Fruit fly (Drosophila melanogaster): ENCODE data around the gene Hexim.
A peak's percentile ranks its signal among the peaks of the same experiment; 100 is the strongest.

The Hexim gene

DNA sequence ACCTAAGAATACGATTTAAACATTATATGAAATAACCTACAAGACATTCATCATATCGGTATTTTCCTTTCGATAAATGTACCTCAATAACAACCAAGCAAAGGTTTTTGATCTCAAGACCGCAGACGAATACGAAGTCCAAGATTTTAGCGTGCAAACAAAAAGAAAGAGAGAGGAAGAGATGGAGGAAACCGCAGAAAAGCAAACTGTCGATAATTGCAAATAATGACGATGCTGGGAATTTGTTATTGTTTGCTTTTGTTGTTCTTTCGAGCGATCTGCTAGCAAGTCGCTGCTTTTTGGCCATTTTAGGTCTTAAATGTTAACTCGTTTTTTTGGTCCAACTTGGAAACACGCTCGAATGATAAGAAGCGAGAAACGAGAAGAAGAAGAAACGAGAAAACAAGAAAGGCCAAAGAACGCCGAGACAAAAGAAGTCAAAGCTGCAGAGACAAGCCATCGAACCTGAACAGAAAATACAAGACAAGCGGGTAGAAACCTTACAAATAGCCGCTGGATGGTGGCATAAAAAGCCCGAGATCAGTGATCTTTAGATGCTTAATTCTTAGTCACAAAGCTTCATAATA, 8.1 kb upstream of the Hexim start:
- TF ChIP-seq EcR (GFP tag; optimal IDR thresholded peaks at IDR 0.05) (peak in 1 of 2 experiments; percentile 61), pan (optimal IDR thresholded peaks at IDR 0.05) (no peak)

DNA sequence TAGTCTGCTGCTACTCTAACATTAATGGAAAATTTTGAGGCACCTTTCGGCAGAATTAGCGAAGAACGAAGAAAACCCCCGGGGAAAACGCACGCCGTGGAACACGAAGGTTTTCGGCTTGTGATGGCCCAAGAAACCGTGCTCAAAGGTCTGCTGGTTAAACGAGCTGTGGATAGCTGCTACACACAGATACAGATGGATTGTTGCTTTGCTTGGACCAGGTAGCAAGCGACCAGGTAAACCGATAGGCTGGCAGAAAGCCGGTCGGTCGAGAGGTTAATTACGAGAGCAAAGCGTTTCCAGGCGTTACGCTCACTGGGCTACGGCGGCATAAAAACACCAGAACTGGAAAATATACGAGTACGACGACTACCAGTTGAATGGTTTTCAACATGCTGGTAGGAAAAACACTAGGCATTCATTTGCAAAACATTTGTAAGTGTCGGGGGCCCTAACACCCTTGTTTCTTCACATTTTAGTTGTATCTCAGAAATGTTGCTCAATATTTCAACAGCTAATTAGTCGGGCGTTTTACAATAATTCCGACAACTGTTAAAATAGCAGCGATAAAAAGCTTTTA, 6.8 kb upstream of the Hexim start:
- TF ChIP-seq EcR (GFP tag; optimal IDR thresholded peaks at IDR 0.05) (no peak), psq (optimal IDR thresholded peaks at IDR 0.05) (no peak), CG8478 (optimal IDR thresholded peaks at IDR 0.05) (no peak), pan (optimal IDR thresholded peaks at IDR 0.05) (no peak), usp (GFP tag; optimal IDR thresholded peaks at IDR 0.05) (no peak), Dll (optimal IDR thresholded peaks at IDR 0.05) (no peak)

DNA sequence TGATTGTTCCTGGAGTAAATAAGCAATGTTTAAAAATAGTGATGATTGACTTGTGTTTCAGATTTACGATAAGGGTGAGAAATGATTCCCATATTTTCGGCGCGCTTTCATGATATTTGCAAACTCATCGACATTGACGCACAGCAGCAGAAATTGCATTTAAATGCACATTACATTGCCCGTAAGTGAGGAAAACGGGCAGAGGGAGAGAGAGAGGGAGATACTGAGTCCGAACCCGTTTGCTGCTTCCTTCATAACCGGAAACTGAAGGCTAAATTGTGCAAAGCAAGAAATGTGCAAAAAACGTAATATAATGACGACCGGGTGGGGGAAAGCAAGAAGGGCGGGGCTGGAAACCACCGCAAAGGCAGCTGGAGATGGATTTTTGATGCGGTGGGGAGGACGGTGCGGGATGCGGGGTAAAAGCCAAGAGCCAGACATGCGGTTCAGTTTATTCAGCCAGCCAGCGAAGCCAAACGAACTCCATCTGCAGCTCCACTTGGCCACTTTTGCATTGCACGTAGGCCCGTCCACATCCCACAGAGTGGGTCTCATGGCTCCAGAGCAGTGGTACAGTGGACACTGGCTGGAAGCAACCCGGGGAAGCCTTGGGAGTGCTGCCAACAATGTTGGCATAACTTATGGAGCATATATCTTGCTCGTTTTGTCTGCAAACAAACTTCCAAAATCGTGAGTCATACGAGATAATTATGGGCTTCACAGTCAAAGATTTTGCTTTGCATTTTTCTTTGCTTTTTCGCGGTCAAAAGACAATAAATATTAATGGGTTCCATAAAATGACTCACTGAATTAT, 6.0 kb upstream of the Hexim start:
- TF ChIP-seq CG8478 (optimal IDR thresholded peaks at IDR 0.05), result no peak
- TF ChIP-seq usp (GFP tag; optimal IDR thresholded peaks at IDR 0.05), result no peak
- TF ChIP-seq Dll (optimal IDR thresholded peaks at IDR 0.05), result no peak
- TF ChIP-seq psq (optimal IDR thresholded peaks at IDR 0.05), result no peak
- no peak for TF ChIP-seq pan (optimal IDR thresholded peaks at IDR 0.05)
- no peak for TF ChIP-seq EcR (GFP tag; optimal IDR thresholded peaks at IDR 0.05)

DNA sequence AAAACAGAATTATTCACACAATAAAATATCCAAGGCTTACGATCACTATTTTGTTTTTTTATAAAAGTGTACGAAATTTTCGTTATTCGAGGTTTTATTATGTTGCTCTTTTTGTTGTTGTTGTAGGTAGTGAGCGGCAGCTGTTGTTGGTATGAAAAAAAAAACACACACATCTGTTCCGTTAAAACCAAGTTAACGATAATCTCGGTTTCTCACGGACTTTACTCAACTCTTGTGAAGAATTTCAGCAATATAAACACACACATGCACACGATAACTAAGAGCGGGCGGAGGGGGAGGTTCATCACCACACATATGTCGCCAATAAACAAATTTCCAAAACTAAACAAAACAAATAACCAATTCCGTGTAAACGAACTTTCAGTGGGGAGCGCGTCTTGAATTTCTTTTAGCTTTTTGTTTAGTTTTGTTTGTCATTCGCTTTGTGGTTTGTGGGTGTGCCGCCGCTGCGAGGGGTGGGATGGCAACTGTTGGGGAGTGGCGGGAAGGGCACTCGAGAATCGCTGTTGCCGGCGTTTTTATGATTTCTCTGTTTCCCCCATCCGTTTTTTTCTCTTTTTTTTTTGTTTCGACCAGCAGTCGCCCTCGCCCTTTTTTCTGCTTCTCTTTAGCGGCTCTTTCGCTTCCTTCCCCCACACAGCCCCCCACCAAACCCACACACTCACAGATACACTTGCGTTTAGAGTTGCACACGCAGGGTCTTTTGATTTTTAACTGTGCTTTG, 4.8 kb upstream of the Hexim start:
- TF ChIP-seq EcR (GFP tag; optimal IDR thresholded peaks at IDR 0.05) (no peak), CG8478 (optimal IDR thresholded peaks at IDR 0.05) (no peak), Dll (optimal IDR thresholded peaks at IDR 0.05) (no peak), psq (optimal IDR thresholded peaks at IDR 0.05) (no peak), pan (optimal IDR thresholded peaks at IDR 0.05) (no peak), usp (GFP tag; optimal IDR thresholded peaks at IDR 0.05) (no peak)

DNA sequence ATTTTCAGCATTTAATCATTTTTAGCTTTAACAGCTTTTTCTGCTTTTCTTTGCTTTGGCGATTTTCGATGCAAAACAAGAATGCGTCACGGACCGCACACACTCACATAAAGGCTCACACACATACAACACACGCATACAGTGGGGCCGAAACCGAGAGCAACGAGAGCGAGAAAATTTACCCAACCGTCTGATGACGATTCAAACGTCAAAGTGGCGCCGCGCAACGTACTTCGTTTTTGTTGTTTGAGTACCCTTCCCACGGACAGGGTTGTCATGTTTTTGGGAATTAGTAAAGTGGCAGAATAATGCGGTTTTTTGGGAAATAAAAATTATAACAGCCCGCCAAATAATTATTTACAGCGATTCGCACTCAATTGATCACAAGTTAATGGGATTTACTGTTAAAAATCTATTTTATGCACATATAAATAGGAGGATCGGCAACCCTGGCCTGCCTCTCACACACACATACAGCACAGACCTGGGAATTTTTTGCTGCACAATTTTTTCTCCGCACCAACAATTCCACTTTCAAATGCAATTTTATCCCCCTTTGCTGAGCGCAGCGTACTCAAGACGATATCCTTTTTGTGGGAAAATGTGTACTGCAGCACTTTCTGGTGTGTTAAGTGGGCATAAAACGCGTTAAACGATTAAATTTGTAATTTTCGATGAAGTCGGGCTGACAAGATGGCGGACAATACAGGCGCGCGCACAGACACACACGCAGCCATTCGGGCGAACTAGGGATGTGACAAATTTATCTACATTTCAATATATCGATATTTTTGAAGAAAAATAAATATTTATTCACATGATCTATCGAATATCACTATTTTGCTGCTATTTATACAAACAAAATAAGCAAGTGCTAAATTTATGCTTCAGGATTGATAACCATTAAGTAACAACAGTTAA, 4.0 kb upstream of the Hexim start:
- TF ChIP-seq pan (optimal IDR thresholded peaks at IDR 0.05), result no peak
- no peak for TF ChIP-seq usp (GFP tag; optimal IDR thresholded peaks at IDR 0.05)
- TF ChIP-seq Dll (optimal IDR thresholded peaks at IDR 0.05), result no peak
- no peak for TF ChIP-seq EcR (GFP tag; optimal IDR thresholded peaks at IDR 0.05)
- TF ChIP-seq CG8478 (optimal IDR thresholded peaks at IDR 0.05), result no peak
- no peak for TF ChIP-seq psq (optimal IDR thresholded peaks at IDR 0.05)

DNA sequence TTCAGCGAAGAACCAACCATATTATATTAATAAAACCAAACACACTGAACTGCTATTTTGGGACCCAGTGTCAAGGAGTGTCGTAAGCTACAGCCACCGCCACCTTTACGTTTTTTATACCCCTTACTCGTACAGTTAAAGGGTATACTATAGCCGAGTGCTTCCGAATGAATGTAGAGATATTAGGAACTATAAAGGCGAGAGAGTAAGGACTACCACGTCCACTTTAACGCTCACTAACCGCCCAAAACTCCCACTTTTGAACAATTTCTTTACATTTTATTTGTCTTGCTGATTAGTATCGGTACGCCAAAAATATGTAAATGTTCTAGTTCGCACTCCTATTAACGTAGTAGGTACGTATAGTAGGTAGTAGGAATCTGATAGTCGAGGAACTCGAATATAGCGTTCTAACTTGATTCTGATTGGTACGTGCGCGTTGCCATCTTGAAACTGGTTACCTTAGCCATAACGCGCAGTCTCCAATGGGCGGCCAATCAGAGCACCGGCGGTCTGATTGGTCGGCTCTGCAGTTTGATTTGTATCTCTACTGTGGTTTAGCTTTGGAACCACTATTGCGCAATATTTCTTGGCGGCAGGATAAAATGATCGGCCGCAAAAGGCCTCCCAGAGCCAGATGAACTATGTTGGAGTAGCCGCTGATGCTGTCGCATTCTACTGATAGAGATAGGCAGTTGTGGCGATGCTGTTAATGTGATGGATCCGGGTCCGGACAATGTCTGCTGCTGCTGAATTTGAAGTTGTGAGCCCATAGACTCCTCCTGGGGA, 3.1 kb upstream of the Hexim start:
- no peak for TF ChIP-seq pan (optimal IDR thresholded peaks at IDR 0.05)
- no peak for TF ChIP-seq usp (GFP tag; optimal IDR thresholded peaks at IDR 0.05)
- TF ChIP-seq CG8478 (optimal IDR thresholded peaks at IDR 0.05), result no peak
- TF ChIP-seq Dll (optimal IDR thresholded peaks at IDR 0.05), result no peak
- TF ChIP-seq EcR (GFP tag; optimal IDR thresholded peaks at IDR 0.05), result no peak
- TF ChIP-seq psq (optimal IDR thresholded peaks at IDR 0.05), result no peak

DNA sequence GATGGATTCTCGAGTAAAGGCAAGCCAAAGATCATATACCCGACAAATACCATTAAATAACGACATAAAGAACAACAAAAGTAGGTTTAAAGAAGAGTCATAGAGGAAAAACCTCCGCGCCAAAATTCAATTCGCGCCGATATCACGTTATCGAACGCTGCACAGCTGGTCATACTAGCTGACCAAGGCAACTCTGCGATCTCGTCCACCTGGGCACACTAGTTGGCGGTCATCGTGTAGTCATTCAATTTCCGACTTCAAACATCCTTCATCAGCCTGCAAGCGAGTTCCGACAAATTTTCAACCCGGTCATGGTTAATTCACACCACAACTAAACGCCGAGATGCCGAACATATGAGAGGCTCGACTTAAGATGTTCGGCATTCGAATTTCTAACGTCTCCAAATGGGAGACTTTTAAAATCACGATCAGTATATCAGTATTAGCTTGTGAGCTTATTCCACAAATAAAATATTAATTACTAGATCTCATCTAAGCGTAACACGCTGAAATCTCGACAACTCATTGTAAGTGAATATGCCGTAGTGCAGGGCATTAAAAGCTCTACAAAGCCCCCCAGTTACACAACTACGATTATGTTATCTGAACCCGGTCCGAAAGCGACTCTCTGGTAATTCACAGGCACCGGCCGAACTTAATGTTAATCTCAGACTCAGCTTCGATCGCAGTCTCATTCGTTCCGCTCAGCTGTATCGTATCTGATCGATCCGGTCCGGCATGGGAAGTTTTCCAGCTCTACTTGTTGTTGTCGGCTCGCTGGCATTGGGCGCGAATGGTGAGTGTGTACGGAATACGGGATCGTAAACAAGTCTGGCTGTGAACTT, 2.3 kb upstream of the Hexim start, which contains the start of gene CG3505:
Gene CG3505, plus strand, starts transcription at position 688 of the 845 bp plus-strand sequence.
- no peak for TF ChIP-seq EcR (GFP tag; optimal IDR thresholded peaks at IDR 0.05)
- no peak for TF ChIP-seq Dll (optimal IDR thresholded peaks at IDR 0.05)
- TF ChIP-seq usp (GFP tag; optimal IDR thresholded peaks at IDR 0.05), result no peak

DNA sequence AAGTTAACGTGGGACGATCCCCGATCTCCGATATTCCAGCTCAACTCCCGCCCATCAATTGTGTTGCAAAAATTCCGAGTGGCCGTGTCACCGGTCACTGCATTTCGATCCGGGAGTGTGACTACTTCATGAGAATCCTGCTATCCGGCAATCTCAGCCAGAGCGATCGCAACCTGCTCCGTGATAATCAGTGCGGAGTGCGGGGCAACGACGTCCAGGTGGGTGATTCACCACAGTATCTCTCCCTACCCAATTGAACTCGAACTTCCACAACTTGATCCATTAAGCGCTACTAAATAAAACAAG, 1.7 kb upstream of the Hexim start:
- TF ChIP-seq CG8478 (optimal IDR thresholded peaks at IDR 0.05) (no peak), usp (GFP tag; optimal IDR thresholded peaks at IDR 0.05) (no peak), Dll (optimal IDR thresholded peaks at IDR 0.05) (no peak), pan (optimal IDR thresholded peaks at IDR 0.05) (no peak), psq (optimal IDR thresholded peaks at IDR 0.05) (no peak), EcR (GFP tag; optimal IDR thresholded peaks at IDR 0.05) (no peak)

DNA sequence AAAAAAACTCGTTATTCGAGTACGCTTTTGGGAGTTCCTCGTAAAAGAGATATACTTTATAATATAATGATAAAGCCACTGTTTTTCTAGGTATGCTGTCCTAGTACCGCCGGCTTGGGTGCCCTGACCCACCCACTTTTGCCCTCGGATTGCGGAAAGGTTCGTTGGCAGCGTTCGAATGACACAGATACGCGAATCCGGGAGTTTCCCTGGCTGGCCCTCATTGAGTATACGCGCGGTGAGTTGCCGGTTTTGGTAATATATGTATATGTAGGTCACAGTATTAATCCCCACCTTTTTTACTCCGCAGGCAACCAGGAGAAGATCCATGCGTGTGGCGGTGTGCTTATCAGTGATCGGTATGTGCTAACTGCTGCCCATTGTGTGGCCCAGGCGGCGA, 1.1 kb upstream of the Hexim start:
- TF ChIP-seq psq (optimal IDR thresholded peaks at IDR 0.05), result no peak
- TF ChIP-seq Dll (optimal IDR thresholded peaks at IDR 0.05), result no peak
- no peak for TF ChIP-seq CG8478 (optimal IDR thresholded peaks at IDR 0.05)
- TF ChIP-seq pan (optimal IDR thresholded peaks at IDR 0.05), result no peak
- TF ChIP-seq usp (GFP tag; optimal IDR thresholded peaks at IDR 0.05), result no peak
- no peak for TF ChIP-seq EcR (GFP tag; optimal IDR thresholded peaks at IDR 0.05)

DNA sequence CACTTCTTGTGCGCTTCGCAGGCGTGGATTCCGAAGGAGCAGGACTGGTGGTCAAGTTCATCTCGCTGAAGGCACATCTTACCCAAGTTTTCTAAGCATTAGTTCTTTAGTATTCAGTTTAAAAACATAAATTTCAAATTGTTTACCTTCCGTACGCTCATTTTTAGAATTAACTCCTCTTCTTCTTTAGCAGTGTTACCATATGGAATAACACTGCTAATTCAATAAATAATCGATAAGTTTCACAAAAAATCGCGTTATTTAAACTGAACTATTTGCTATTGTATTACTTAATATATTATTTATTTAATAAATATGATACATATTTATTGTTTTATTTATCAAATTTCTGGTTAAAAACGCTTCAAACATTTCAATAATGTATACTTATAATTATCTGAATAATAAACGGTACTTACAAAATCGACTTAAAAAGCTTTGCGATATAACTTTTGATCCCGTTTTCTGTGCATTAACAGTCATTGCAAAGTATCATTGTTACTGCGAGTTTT, 3.8 kb downstream of the Hexim start, which contains the start of the genes Rad17 and BigH1:
Gene Rad17, minus strand, starts transcription at position 209 of the 512 bp plus-strand sequence.
Gene BigH1, plus strand, starts transcription at position 462 of the 512 bp plus-strand sequence.
- TF ChIP-seq EcR (GFP tag; optimal IDR thresholded peaks at IDR 0.05), result no peak
- no peak for TF ChIP-seq usp (GFP tag; optimal IDR thresholded peaks at IDR 0.05)
- no peak for TF ChIP-seq CG8478 (optimal IDR thresholded peaks at IDR 0.05)
- TF ChIP-seq Dll (optimal IDR thresholded peaks at IDR 0.05), result no peak
- no peak for TF ChIP-seq psq (optimal IDR thresholded peaks at IDR 0.05)
- TF ChIP-seq pan (optimal IDR thresholded peaks at IDR 0.05), result no peak

Data from whole organism.